Worm (Caenorhabditis elegans) whole organism, midembryonic: Measurements from ENCODE around the gene F49C12.7.

ENCODE experiments used
- flt-1 ChIP-seq: fragments of 200-800 bp; sonication (Bioruptor generic); IDR thresholded peaks from 2 replicates; pipeline ENCODE4 v1.3.6; 2022; ENCODE audit warnings: missing genetic modification characterization, missing compliant biosample characterization
- klf-2 ChIP-seq: fragments of 200-800 bp; sonication (Bioruptor generic); conservative IDR thresholded peaks from 2 replicates; pipeline ENCODE4 v1.3.6; 2022; ENCODE audit warnings: missing genetic modification reagents, missing genetic modification characterization, missing compliant biosample characterization
- med-1 ChIP-seq: sonication (generic microtip); optimal IDR thresholded peaks from 2 replicates; lab custom pipeline; 2017; ENCODE audit warnings: missing genetic modification characterization, mild to moderate bottlenecking, missing compliant biosample characterization, antibody characterized with exemption, missing genetic modification reagents; ENCODE audit not compliant: insufficient read depth
- ztf-23 ChIP-seq: fragments of 200-800 bp; sonication (Bioruptor generic); IDR thresholded peaks from 2 replicates; pipeline ENCODE4 v1.3.6; 2022; ENCODE audit warnings: missing genetic modification reagents, missing genetic modification characterization, missing compliant biosample characterization

ce11 chrIV:9261687-9262086, 51.0 kb downstream of the F49C12.7 start, which contains the start of gene col-120:
- no peak for TF ChIP-seq flt-1 (GFP tag; lab: Robert Waterston, UW)
- no peak for TF ChIP-seq med-1
- no peak for TF ChIP-seq ztf-23
- no peak for TF ChIP-seq klf-2 (GFP tag; lab: Robert Waterston, UW)
